Fruit fly (Drosophila melanogaster) S2 (cell line): ENCODE results near the gene EMC1.

Experiments
- CG8478 ChIP-seq: fragments of >200 bp; optimal IDR thresholded peaks from 2 replicates; lab custom pipeline; 2018
- CTCF ChIP-seq, 2 experiments: fragments of >200 bp; optimal IDR thresholded peaks; 2 replicates each; lab custom pipeline; 2018

The EMC1 gene

dm6 chr3R:7895457-7895856, 11.7 kb downstream of the EMC1 start:
- TF ChIP-seq CG8478 (lab: Kevin White, UChicago) (no peak), CTCF (optimal IDR thresholded peaks at IDR 0.05; lab: Kevin White, UChicago) (no peak)

dm6 chr3R:7894586-7894985, 12.6 kb downstream of the EMC1 start:
- TF ChIP-seq CG8478 (lab: Kevin White, UChicago), result no peak
- TF ChIP-seq CTCF (optimal IDR thresholded peaks at IDR 0.05; lab: Kevin White, UChicago), result no peak

dm6 chr3R:7892246-7893000, 14.7 kb downstream of the EMC1 start:
- TF ChIP-seq CTCF (optimal IDR thresholded peaks at IDR 0.05; lab: Kevin White, UChicago), result no peak

dm6 chr3R:7891031-7891430, 16.1 kb downstream of the EMC1 start, which contains the start of gene wtrw:
Gene wtrw (plus strand): TSS chr3R:7891331.
- TF ChIP-seq CTCF (optimal IDR thresholded peaks at IDR 0.05; lab: Kevin White, UChicago), result no peak
- TF ChIP-seq CG8478 (lab: Kevin White, UChicago), result no peak

dm6 chr3R:7886859-7887190, 20.3 kb downstream of the EMC1 start, which contains the start of gene ArgRS-m:
Gene ArgRS-m (plus strand): TSS chr3R:7887045.
- TF ChIP-seq CTCF (optimal IDR thresholded peaks at IDR 0.05; lab: Kevin White, UChicago) (peak in 1 of 2 experiments; percentile 8), CG8478 (lab: Kevin White, UChicago) (no peak)

dm6 chr3R:7886167-7886858, 20.9 kb downstream of the EMC1 start, which contains the start of gene CG17816:
Gene CG17816 (minus strand): TSS chr3R:7886733.
- TF ChIP-seq CG8478 (lab: Kevin White, UChicago) (no peak), CTCF (optimal IDR thresholded peaks at IDR 0.05; lab: Kevin White, UChicago) (peak in 1 of 2 experiments; percentile 23)

- TF ChIP-seq CTCF (optimal IDR thresholded peaks at IDR 0.05; lab: Kevin White, UChicago), result no peak
- TF ChIP-seq CG8478 (lab: Kevin White, UChicago), result no peak
Observed at dm6 chr3R:7884433-7884832, 22.7 kb downstream of the EMC1 start.
